Worm (Caenorhabditis elegans) whole organism, L1 larva: ENCODE data around the gene K07C11.10.

Experiments
- C04F5.9 ChIP-seq: sonication (generic microtip); optimal IDR thresholded peaks from 2 replicates; lab custom pipeline; 2016; ENCODE audit warnings: missing genetic modification characterization, missing compliant biosample characterization
- C16A3.4 ChIP-seq: fragments of 150-350 bp; optimal IDR thresholded peaks from 2 replicates; lab custom pipeline; 2014; ENCODE audit warnings: missing biosample characterization, missing genetic modification characterization
- aly-2 ChIP-seq: fragments of 150-350 bp; optimal IDR thresholded peaks from 2 replicates; lab custom pipeline; 2014; ENCODE audit warnings: missing biosample characterization, missing genetic modification characterization
- blmp-1 ChIP-seq: fragments of 150-350 bp; optimal IDR thresholded peaks from 2 replicates; lab custom pipeline; 2014; ENCODE audit warnings: missing biosample characterization, missing genetic modification characterization
- ceh-63 ChIP-seq: fragments of 200-800 bp; sonication (Bioruptor generic); optimal IDR thresholded peaks from 2 replicates; lab custom pipeline; 2018; ENCODE audit warnings: mild to moderate bottlenecking, missing genetic modification characterization, missing compliant biosample characterization
- ceh-8 ChIP-seq: fragments of 200-800 bp; sonication (Bioruptor generic); optimal IDR thresholded peaks from 2 replicates; lab custom pipeline; 2018; ENCODE audit warnings: mild to moderate bottlenecking, missing genetic modification characterization, moderate library complexity, missing compliant biosample characterization
- ceh-82 ChIP-seq, 3 experiments: fragments of 150-350 bp in 1 of 3; sonication (generic microtip) in 2 of 3; optimal IDR thresholded peaks; 2 replicates each; lab custom pipeline; 2014 to 2017; ENCODE audit warnings: missing biosample characterization in 3 of 3, missing genetic modification characterization in 3 of 3
- ceh-90 ChIP-seq: sonication (generic microtip); optimal IDR thresholded peaks from 2 replicates; lab custom pipeline; 2016; ENCODE audit warnings: missing genetic modification characterization, missing compliant biosample characterization
- dpl-1 ChIP-seq, 3 experiments: fragments of 150-350 bp in 2 of 3; sonication (generic microtip) in 1 of 3; optimal IDR thresholded peaks; 2 replicates each; lab custom pipeline; 2014 to 2017; ENCODE audit warnings: missing biosample characterization in 3 of 3, missing genetic modification characterization in 3 of 3, missing genetic modification reagents in 3 of 3
- efl-1 ChIP-seq, 4 experiments: fragments of 150-350 bp; optimal IDR thresholded peaks in 3 of 4; peaks in 1 of 4; 1 replicate in 1 of 4; 2 replicates in 3 of 4; lab custom pipeline; 2014; ENCODE audit warnings: missing biosample characterization in 2 of 4, missing genetic modification characterization in 2 of 4, missing genetic modification reagents in 2 of 4
- elt-2 ChIP-seq: sonication (generic microtip); optimal IDR thresholded peaks from 2 replicates; lab custom pipeline; 2016; ENCODE audit warnings: missing genetic modification characterization, mild to moderate bottlenecking, inconsistent platforms, missing compliant biosample characterization, missing genetic modification reagents
- fkh-10 ChIP-seq: sonication (generic microtip); optimal IDR thresholded peaks from 2 replicates; lab custom pipeline; 2017; ENCODE audit warnings: missing biosample characterization, missing genetic modification reagents, missing genetic modification characterization
- fkh-4 ChIP-seq: sonication (generic microtip); optimal IDR thresholded peaks from 2 replicates; lab custom pipeline; 2016; ENCODE audit warnings: missing compliant biosample characterization, missing genetic modification characterization, borderline replicate concordance
- grh-1 ChIP-seq: fragments of 200-800 bp; sonication (Bioruptor generic); IDR thresholded peaks from 2 replicates; pipeline ENCODE4 v1.3.6; 2022; ENCODE audit warnings: missing genetic modification reagents, missing genetic modification characterization, missing compliant biosample characterization
- hlh-4 ChIP-seq: sonication (generic microtip); optimal IDR thresholded peaks from 2 replicates; lab custom pipeline; 2016; ENCODE audit warnings: mild to moderate bottlenecking, missing genetic modification characterization, missing compliant biosample characterization
- lin-13 ChIP-seq: fragments of 150-350 bp; optimal IDR thresholded peaks from 2 replicates; lab custom pipeline; 2014; ENCODE audit warnings: missing biosample characterization, missing genetic modification reagents, missing genetic modification characterization
- lin-35 ChIP-seq, 2 experiments: fragments of 150-350 bp; optimal IDR thresholded peaks; 2 replicates each; lab custom pipeline; 2014; ENCODE audit warnings: missing biosample characterization in 2 of 2, missing genetic modification characterization in 2 of 2, missing genetic modification reagents in 2 of 2
- lin-39 ChIP-seq: fragments of 150-350 bp; optimal IDR thresholded peaks from 2 replicates; lab custom pipeline; 2014; ENCODE audit warnings: missing biosample characterization, missing genetic modification reagents, missing genetic modification characterization
- lir-3 ChIP-seq: sonication (generic microtip); optimal IDR thresholded peaks from 2 replicates; lab custom pipeline; 2016; ENCODE audit warnings: mild to moderate bottlenecking, missing genetic modification characterization, moderate library complexity, missing compliant biosample characterization; ENCODE audit not compliant: poor library complexity
- lsy-2 ChIP-seq, 2 experiments: fragments of 150-350 bp; optimal IDR thresholded peaks; 2 replicates each; lab custom pipeline; 2014; ENCODE audit warnings: missing biosample characterization in 2 of 2, missing genetic modification characterization in 2 of 2
- mab-9 ChIP-seq: fragments of 200-800 bp; sonication (Bioruptor generic); IDR thresholded peaks from 2 replicates; pipeline ENCODE4 v1.3.6; 2022; ENCODE audit warnings: missing genetic modification reagents, missing genetic modification characterization, missing compliant biosample characterization
- mdl-1 ChIP-seq, 2 experiments: fragments of 150-350 bp; optimal IDR thresholded peaks; 2 replicates each; lab custom pipeline; 2014 to 2017; ENCODE audit warnings: missing biosample characterization in 2 of 2, missing genetic modification characterization in 2 of 2, inconsistent platforms in 1 of 2
- nhr-12 ChIP-seq: sonication (generic microtip); optimal IDR thresholded peaks from 2 replicates; lab custom pipeline; 2017; ENCODE audit warnings: missing biosample characterization, missing genetic modification characterization
- nhr-237 ChIP-seq: fragments of 150-350 bp; optimal IDR thresholded peaks from 2 replicates; lab custom pipeline; 2014; ENCODE audit warnings: missing biosample characterization, missing genetic modification characterization
- nhr-28 ChIP-seq: fragments of 150-350 bp; optimal IDR thresholded peaks from 2 replicates; lab custom pipeline; 2014; ENCODE audit warnings: missing biosample characterization, missing genetic modification characterization
- nhr-47 ChIP-seq: sonication (generic microtip); optimal IDR thresholded peaks from 2 replicates; lab custom pipeline; 2016; ENCODE audit warnings: mild to moderate bottlenecking, missing genetic modification characterization, moderate library complexity, missing compliant biosample characterization
- nhr-71 ChIP-seq: sonication (generic microtip); optimal IDR thresholded peaks from 2 replicates; lab custom pipeline; 2016; ENCODE audit warnings: mild to moderate bottlenecking, missing genetic modification characterization, moderate library complexity, missing compliant biosample characterization
- nhr-77 ChIP-seq: fragments of 150-350 bp; optimal IDR thresholded peaks from 2 replicates; lab custom pipeline; 2014; ENCODE audit warnings: missing biosample characterization, missing genetic modification characterization
- nhr-84 ChIP-seq: sonication (generic microtip); optimal IDR thresholded peaks from 2 replicates; lab custom pipeline; 2017; ENCODE audit warnings: missing biosample characterization, missing genetic modification characterization
- rnt-1 ChIP-seq: sonication (generic microtip); optimal IDR thresholded peaks from 2 replicates; lab custom pipeline; 2016; ENCODE audit warnings: mild to moderate bottlenecking, missing genetic modification characterization, moderate library complexity, missing compliant biosample characterization
- snpc-4 ChIP-seq: fragments of 150-350 bp; optimal IDR thresholded peaks from 2 replicates; lab custom pipeline; 2014; ENCODE audit warnings: missing biosample characterization, missing genetic modification characterization
- snu-23 ChIP-seq: sonication (generic microtip); optimal IDR thresholded peaks from 2 replicates; lab custom pipeline; 2016; ENCODE audit warnings: missing genetic modification characterization, missing compliant biosample characterization
- sup-37 ChIP-seq: fragments of 200-800 bp; sonication (Bioruptor generic); optimal IDR thresholded peaks from 2 replicates; lab custom pipeline; 2018; ENCODE audit warnings: mild to moderate bottlenecking, missing genetic modification characterization, missing compliant biosample characterization
- swsn-7 ChIP-seq: sonication (generic microtip); optimal IDR thresholded peaks from 2 replicates; lab custom pipeline; 2016; ENCODE audit warnings: missing genetic modification characterization, missing compliant biosample characterization
- unc-62 ChIP-seq: fragments of 150-350 bp; optimal IDR thresholded peaks from 2 replicates; lab custom pipeline; 2014; ENCODE audit warnings: missing biosample characterization, missing genetic modification reagents, missing genetic modification characterization
- unc-86 ChIP-seq: sonication (generic microtip); optimal IDR thresholded peaks from 2 replicates; lab custom pipeline; 2016; ENCODE audit warnings: missing genetic modification characterization, missing compliant biosample characterization
- unc-98 ChIP-seq: fragments of 200-800 bp; sonication (Bioruptor generic); IDR thresholded peaks from 2 replicates; pipeline ENCODE4 v1.3.6; 2022; ENCODE audit warnings: missing genetic modification characterization, missing compliant biosample characterization

The K07C11.10 gene

ce11 chrV:8228712-8229119, 2.0 kb upstream of the K07C11.10 start (continued):
- TF ChIP-seq nhr-28 (tag; lab: Kevin White, UChicago) (no peak), aly-2 (tag; lab: Kevin White, UChicago) (peak; percentile 53), mdl-1 (tag; optimal IDR thresholded peaks at IDR 0.05; lab: Kevin White, UChicago) (peak in 1 of 2 experiments; percentile 72), C04F5.9 (tag; lab: Kevin White, UChicago) (peak; percentile 30), lin-13 (GFP tag; lab: Kevin White, UChicago) (peak; percentile 71), grh-1 (GFP tag; lab: Robert Waterston, UW) (peak; percentile 86), sup-37 (peak; percentile 69), nhr-237 (no peak), unc-86 (peak; percentile 71), efl-1 (optimal IDR thresholded peaks at IDR 0.05; lab: Kevin White, UChicago) (peak; percentile 63 to 77), efl-1 (GFP tag; optimal IDR thresholded peaks at IDR 0.05 in 1 of 2; lab: Kevin White, UChicago) (peak; percentile 57 to 96), swsn-7 (tag; lab: Kevin White, UChicago) (peak; percentile 95), dpl-1 (GFP tag; optimal IDR thresholded peaks at IDR 0.05; lab: Kevin White, UChicago) (peak; percentile 46 to 67 (median 60)), fkh-10 (GFP tag; lab: Kevin White, UChicago) (no peak), lir-3 (tag; lab: Kevin White, UChicago) (peak; percentile 58)

ce11 chrV:8224634-8225033, 2.1 kb downstream of the K07C11.10 start, which contains the start of gene pax-1:
Gene pax-1 (plus strand): TSS chrV:8224934.
- TF ChIP-seq efl-1 (optimal IDR thresholded peaks at IDR 0.05; lab: Kevin White, UChicago) = no peak
- TF ChIP-seq efl-1 (GFP tag; optimal IDR thresholded peaks at IDR 0.05 in 1 of 2; lab: Kevin White, UChicago) = peak in 1 of 2 experiments; percentile 36
- TF ChIP-seq swsn-7 (tag; lab: Kevin White, UChicago) = no peak

- TF ChIP-seq ceh-8 (GFP tag; lab: Kevin White, UChicago) = no peak
- no peak for TF ChIP-seq lin-39
- TF ChIP-seq ceh-82 (tag; optimal IDR thresholded peaks at IDR 0.05; lab: Kevin White, UChicago) = no peak
- TF ChIP-seq sup-37 = no peak
- TF ChIP-seq rnt-1 = no peak
- no peak for TF ChIP-seq elt-2
- TF ChIP-seq unc-62 (GFP tag; lab: Kevin White, UChicago) = no peak
- no peak for TF ChIP-seq dpl-1 (GFP tag; optimal IDR thresholded peaks at IDR 0.05; lab: Kevin White, UChicago)
- no peak for TF ChIP-seq hlh-4 (tag; lab: Kevin White, UChicago)
- TF ChIP-seq lin-13 (GFP tag; lab: Kevin White, UChicago) = no peak
- no peak for TF ChIP-seq ceh-63
- no peak for TF ChIP-seq unc-98 (GFP tag; lab: Robert Waterston, UW)
Observed at ce11 chrV:8223417-8223816, 3.3 kb downstream of the K07C11.10 start.

ce11 chrV:8221083-8221538, 5.6 kb downstream of the K07C11.10 start, which contains the start of the genes cogc-6 and air-1:
Gene cogc-6 (minus strand): TSS chrV:8221316.
Gene air-1 (plus strand): TSS chrV:8221488.
- TF ChIP-seq nhr-47 (tag; lab: Kevin White, UChicago) (peak; percentile 42), nhr-84 (no peak), dpl-1 (GFP tag; optimal IDR thresholded peaks at IDR 0.05; lab: Kevin White, UChicago) (peak; percentile 52 to 83 (median 77)), nhr-77 (no peak), swsn-7 (tag; lab: Kevin White, UChicago) (peak; percentile 15), nhr-71 (peak; percentile 31), efl-1 (optimal IDR thresholded peaks at IDR 0.05; lab: Kevin White, UChicago) (peak; percentile 37 to 71), efl-1 (GFP tag; optimal IDR thresholded peaks at IDR 0.05 in 1 of 2; lab: Kevin White, UChicago) (peak; percentile 83 to 97), lir-3 (tag; lab: Kevin White, UChicago) (no peak), lin-13 (GFP tag; lab: Kevin White, UChicago) (no peak), lin-35 (GFP tag; optimal IDR thresholded peaks at IDR 0.05; lab: Kevin White, UChicago) (peak; percentile 57 to 87), C16A3.4 (tag; lab: Kevin White, UChicago) (peak; percentile 6), nhr-12 (tag; lab: Kevin White, UChicago) (no peak), rnt-1 (peak; percentile 18), fkh-4 (tag; lab: Kevin White, UChicago) (no peak), lsy-2 (tag; optimal IDR thresholded peaks at IDR 0.05; lab: Kevin White, UChicago) (peak in 1 of 2 experiments; percentile 52), unc-98 (GFP tag; lab: Robert Waterston, UW) (no peak), blmp-1 (tag; lab: Kevin White, UChicago) (peak; percentile 13), snpc-4 (peak; percentile 41), ceh-82 (tag; optimal IDR thresholded peaks at IDR 0.05; lab: Kevin White, UChicago) (no peak), snu-23 (peak; percentile 35), aly-2 (tag; lab: Kevin White, UChicago) (no peak), mab-9 (GFP tag; lab: Robert Waterston, UW) (no peak), ceh-90 (tag; lab: Kevin White, UChicago) (no peak)
